Worm (Caenorhabditis elegans): ENCODE results near the gene str-69.

DNA sequence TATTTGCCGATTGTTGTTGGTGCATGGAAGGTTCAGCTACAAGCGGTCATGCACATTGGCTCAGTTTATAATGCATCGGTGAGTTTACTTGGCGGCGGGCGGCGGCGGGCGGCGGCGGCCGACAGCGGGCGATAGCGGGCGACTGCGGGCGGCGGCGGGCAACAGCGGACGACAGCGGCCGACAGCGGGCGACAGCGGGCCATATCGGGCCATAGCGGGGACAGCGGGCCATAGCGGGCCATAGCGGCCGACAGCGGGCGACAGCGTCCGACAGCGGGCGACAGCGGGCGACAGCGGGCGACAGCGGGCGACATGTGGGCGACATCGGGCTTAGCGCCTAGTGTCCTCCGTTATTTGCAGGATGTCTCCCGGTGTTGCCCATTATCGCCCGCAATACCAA, 26.4 kb upstream of the str-69 start:
- no peak for TF ChIP-seq hlh-13 (GFP tag; optimal IDR thresholded peaks at IDR 0.05)
- TF ChIP-seq pag-3 (tag; optimal IDR thresholded peaks at IDR 0.05; ENCODE audit: borderline replicate concordance) = no peak
- TF ChIP-seq ref-2 (tag; optimal IDR thresholded peaks at IDR 0.05) = no peak
- no peak for TF ChIP-seq ama-1 (optimal IDR thresholded peaks at IDR 0.05)
- TF ChIP-seq pqm-1 (tag; optimal IDR thresholded peaks at IDR 0.05) = no peak
- no peak for TF ChIP-seq rnt-1 (tag; optimal IDR thresholded peaks at IDR 0.05)
- TF ChIP-seq che-1 (tag; optimal IDR thresholded peaks at IDR 0.05) = no peak
- no peak for TF ChIP-seq hlh-30 (tag; optimal IDR thresholded peaks at IDR 0.05; ENCODE audit: insufficient read depth)
- no peak for TF ChIP-seq zip-5 (tag; optimal IDR thresholded peaks at IDR 0.05)
- TF ChIP-seq dve-1 (tag; optimal IDR thresholded peaks at IDR 0.05) = no peak

Measured in whole organism, late embryonic.